Worm (Caenorhabditis elegans) whole organism, late embryonic: ENCODE measurements around the gene srpa-72.

ENCODE experiments used
- Y22D7AL.16 ChIP-seq: sonication (generic microtip); optimal IDR thresholded peaks from 2 replicates; lab custom pipeline; 2016; ENCODE audit warnings: missing genetic modification characterization, missing compliant biosample characterization
- ahr-1 ChIP-seq: sonication (generic microtip); optimal IDR thresholded peaks from 2 replicates; lab custom pipeline; 2016; ENCODE audit warnings: missing genetic modification characterization, missing compliant biosample characterization
- ama-1 ChIP-seq: fragments of 150-350 bp; optimal IDR thresholded peaks from 2 replicates; lab custom pipeline; 2014
- ceh-2 ChIP-seq: sonication (generic microtip); optimal IDR thresholded peaks from 2 replicates; lab custom pipeline; 2016; ENCODE audit warnings: missing genotype, missing genetic modification characterization, missing compliant biosample characterization
- dmd-4 ChIP-seq: sonication (generic microtip); optimal IDR thresholded peaks from 2 replicates; lab custom pipeline; 2016; ENCODE audit warnings: borderline replicate concordance, missing genetic modification characterization, missing compliant biosample characterization
- fkh-10 ChIP-seq: fragments of 150-350 bp; optimal IDR thresholded peaks from 2 replicates; lab custom pipeline; 2014; ENCODE audit warnings: missing biosample characterization, missing genetic modification reagents, missing genetic modification characterization
- hlh-13 ChIP-seq: fragments of 200-800 bp; sonication (Bioruptor generic); optimal IDR thresholded peaks from 2 replicates; lab custom pipeline; 2018; ENCODE audit warnings: mild to moderate bottlenecking, missing genetic modification characterization, missing compliant biosample characterization

- TF ChIP-seq Y22D7AL.16 (tag; lab: Kevin White, UChicago) (no peak), ahr-1 (tag; lab: Kevin White, UChicago) (no peak), hlh-13 (GFP tag; lab: Kevin White, UChicago) (no peak), dmd-4 (tag; lab: Kevin White, UChicago) (no peak), ceh-2 (tag; lab: Kevin White, UChicago) (no peak), ama-1 (lab: Kevin White, UChicago) (no peak), fkh-10 (GFP tag; lab: Kevin White, UChicago) (no peak)
These were observed 49.6 kb downstream of the srpa-72 start, which contains the start of gene K12H6.7 for ce11 chrII:2836853-2837252.
